Worm (Caenorhabditis elegans): Measurements from ENCODE around the gene W02F12.2.
A peak's percentile ranks its signal among the peaks of the same experiment; 100 is the strongest.

The W02F12.2 gene

ce11 chrV:6656451-6657115 lies 40.9 kb downstream of the W02F12.2 start, which contains the start of gene snb-1 (continued):
- TF ChIP-seq egl-43 (GFP tag; IDR thresholded peaks at IDR 0.05) (no peak), Y75B8A.6 (GFP tag; IDR thresholded peaks at IDR 0.05) (no peak), attf-4 (tag; optimal IDR thresholded peaks at IDR 0.05) (no peak), mxl-3 (GFP tag; optimal IDR thresholded peaks at IDR 0.05) (peak; percentile 24), tag-97 (GFP tag; IDR thresholded peaks at IDR 0.05) (no peak), unc-39 (tag; optimal IDR thresholded peaks at IDR 0.05) (no peak), hif-1 (tag; optimal IDR thresholded peaks at IDR 0.05) (peak in 1 of 2 experiments; percentile 21), nhr-25 (tag; optimal IDR thresholded peaks at IDR 0.05; ENCODE audit: borderline replicate concordance, insufficient read depth) (peak; percentile 74), ztf-7 (tag; optimal IDR thresholded peaks at IDR 0.05) (no peak), set-16 (GFP tag; IDR thresholded peaks at IDR 0.05) (no peak), nhr-77 (tag; optimal IDR thresholded peaks at IDR 0.05) (no peak), zip-11 (GFP tag; IDR thresholded peaks at IDR 0.05) (no peak), dve-1 (tag; optimal IDR thresholded peaks at IDR 0.05; ENCODE audit: insufficient read depth) (peak; percentile 13), ces-1 (GFP tag; optimal IDR thresholded peaks at IDR 0.05) (no peak), php-3 (GFP tag; IDR thresholded peaks at IDR 0.05) (no peak), daf-19 (GFP tag; conservative IDR thresholded peaks at IDR 0.05) (no peak), mdt-29 (GFP tag; IDR thresholded peaks at IDR 0.05) (no peak), pha-4 (GFP tag; IDR thresholded peaks at IDR 0.05) (no peak), pha-4 (tag; optimal IDR thresholded peaks at IDR 0.05) (no peak), unc-62 (GFP tag; optimal IDR thresholded peaks at IDR 0.05 in 1 of 2) (peak in 1 of 2 experiments; percentile 95), unc-62 (tag; optimal IDR thresholded peaks at IDR 0.05) (no peak), daf-8 (GFP tag; IDR thresholded peaks at IDR 0.05) (no peak), F44E2.7 (GFP tag; IDR thresholded peaks at IDR 0.05) (no peak), ZK546.5 (tag; optimal IDR thresholded peaks at IDR 0.05) (no peak), ZK337.2 (GFP tag; IDR thresholded peaks at IDR 0.05) (no peak), lim-7 (GFP tag; IDR thresholded peaks at IDR 0.05) (no peak), daf-16 (GFP tag; optimal IDR thresholded peaks at IDR 0.05) (no peak), daf-16 (tag; optimal IDR thresholded peaks at IDR 0.05) (peak; percentile 44), ztf-11 (tag; optimal IDR thresholded peaks at IDR 0.05) (no peak), hlh-11 (tag; optimal IDR thresholded peaks at IDR 0.05) (peak; percentile 71), spr-3 (GFP tag; optimal IDR thresholded peaks at IDR 0.05) (no peak), dmd-8 (GFP tag; IDR thresholded peaks at IDR 0.05) (no peak), tra-1 (GFP tag; IDR thresholded peaks at IDR 0.05) (0 out of 2 replicates have a peak, but pooled peaks have one; percentile 4), fkh-10 (GFP tag; optimal IDR thresholded peaks at IDR 0.05) (no peak), spr-1 (tag; optimal IDR thresholded peaks at IDR 0.05) (no peak), zfp-2 (tag; optimal IDR thresholded peaks at IDR 0.05) (no peak), snpc-1.2 (GFP tag; IDR thresholded peaks at IDR 0.05) (no peak), ama-1 (optimal IDR thresholded peaks at IDR 0.05) (peak; percentile 40), hlh-30 (tag; optimal IDR thresholded peaks at IDR 0.05; ENCODE audit: insufficient read depth) (peak; percentile 93), nhr-111 (GFP tag; optimal IDR thresholded peaks at IDR 0.05) (no peak), nhr-10 (tag; optimal IDR thresholded peaks at IDR 0.05) (no peak), lin-1 (GFP tag; IDR thresholded peaks at IDR 0.05) (no peak), ceh-44 (GFP tag; IDR thresholded peaks at IDR 0.05) (no peak), madf-9 (GFP tag; conservative IDR thresholded peaks at IDR 0.05) (no peak), ceh-82 (tag; optimal IDR thresholded peaks at IDR 0.05) (no peak), dpl-1 (GFP tag; optimal IDR thresholded peaks at IDR 0.05) (peak; percentile 43), nhr-237 (tag; optimal IDR thresholded peaks at IDR 0.05) (no peak), ceh-28 (tag; optimal IDR thresholded peaks at IDR 0.05) (peak; percentile 79), nhr-28 (tag; optimal IDR thresholded peaks at IDR 0.05) (peak; percentile 70), dmd-9 (GFP tag; IDR thresholded peaks at IDR 0.05) (no peak), lin-13 (GFP tag; optimal IDR thresholded peaks at IDR 0.05) (peak; percentile 69), jun-1 (tag; optimal IDR thresholded peaks at IDR 0.05) (no peak)

Data from whole organism, L4 larva.